Comparison of ENCODE assay signal across 4 worm cellular contexts in the genomic region with DNA sequence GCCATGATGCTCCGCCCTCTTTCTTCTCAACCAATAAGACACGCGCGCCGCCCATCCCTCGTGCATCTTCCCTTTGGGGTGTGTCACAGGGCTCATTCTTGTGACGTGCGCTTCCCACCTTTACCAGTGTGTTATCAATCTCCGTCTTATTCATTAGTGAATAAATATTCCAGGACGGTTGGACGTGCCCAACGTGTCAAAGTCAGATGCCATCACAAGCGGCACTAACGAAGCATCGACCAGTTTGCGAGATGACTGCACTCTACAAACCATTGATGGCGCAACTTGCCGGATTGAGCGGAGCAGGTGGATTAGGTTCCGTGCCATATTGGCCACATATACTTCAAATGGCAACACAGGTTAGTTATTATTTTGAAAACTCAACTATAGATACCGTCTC.
A peak's percentile ranks its signal among the peaks of the same experiment; 100 is the strongest.
TF ChIP-seq lines count a peak whose summit lies in the region.

No protein-coding gene starts in this region.

TF ChIP-seq in whole organism, L3 larva, 47 proteins besides CTCF, POLR2A, EP300 and RAD21:
- peak; percentile 38 for TF ChIP-seq nfya-1 (tag; optimal IDR thresholded peaks at IDR 0.05; lab: Kevin White, UChicago; ENCODE audit: insufficient read depth)
- no peak for TF ChIP-seq snpc-4 (tag; optimal IDR thresholded peaks at IDR 0.05; lab: Kevin White, UChicago)

TF ChIP-seq in whole organism, L4 larva, 104 proteins besides CTCF, POLR2A, EP300 and RAD21:
- TF ChIP-seq fos-1 (tag; optimal IDR thresholded peaks at IDR 0.05; lab: Kevin White, UChicago) = no peak
- TF ChIP-seq nhr-237 (tag; optimal IDR thresholded peaks at IDR 0.05; lab: Kevin White, UChicago) = no peak
- TF ChIP-seq hlh-30 (tag; optimal IDR thresholded peaks at IDR 0.05; lab: Kevin White, UChicago; ENCODE audit: insufficient read depth) = peak; percentile 7
- no peak for TF ChIP-seq zfp-2 (tag; optimal IDR thresholded peaks at IDR 0.05; lab: Kevin White, UChicago)
- TF ChIP-seq mdl-1 (tag; optimal IDR thresholded peaks at IDR 0.05; lab: Kevin White, UChicago) = no peak
- TF ChIP-seq aha-1 (tag; lab: Kevin White, UChicago) = peak; percentile 78
- peak in 1 of 2 experiments; percentile 84 for TF ChIP-seq unc-62 (GFP tag; optimal IDR thresholded peaks at IDR 0.05 in 1 of 2; lab: Kevin White, UChicago)
- no peak for TF ChIP-seq unc-62 (tag; optimal IDR thresholded peaks at IDR 0.05; lab: Kevin White, UChicago)
- TF ChIP-seq tag-97 (GFP tag; IDR thresholded peaks at IDR 0.05; lab: Robert Waterston, UW) = no peak
- no peak for TF ChIP-seq gei-8 (GFP tag; optimal IDR thresholded peaks at IDR 0.05; lab: Kevin White, UChicago)
- peak; percentile 56; the same call in 1 of the 2 replicates for TF ChIP-seq egl-43 (GFP tag; IDR thresholded peaks at IDR 0.05; lab: Robert Waterston, UW)
- no peak for TF ChIP-seq saeg-2 (GFP tag; IDR thresholded peaks at IDR 0.05; lab: Robert Waterston, UW)
- TF ChIP-seq D1046.2 (GFP tag; IDR thresholded peaks at IDR 0.05; lab: Robert Waterston, UW) = no peak
- TF ChIP-seq R02D3.7 (tag; optimal IDR thresholded peaks at IDR 0.05; lab: Kevin White, UChicago) = no peak

TF ChIP-seq in whole organism, late embryonic, 69 proteins besides CTCF, POLR2A, EP300 and RAD21:
- TF ChIP-seq gmeb-2 (tag; optimal IDR thresholded peaks at IDR 0.05; lab: Kevin White, UChicago) = no peak
- TF ChIP-seq tbx-2 (tag; optimal IDR thresholded peaks at IDR 0.05; lab: Kevin White, UChicago) = peak; percentile 12
- peak; percentile 23 for TF ChIP-seq nfya-1 (tag; optimal IDR thresholded peaks at IDR 0.05; lab: Kevin White, UChicago)
- no peak for TF ChIP-seq syd-9 (tag; optimal IDR thresholded peaks at IDR 0.05; lab: Kevin White, UChicago)
- TF ChIP-seq ref-2 (tag; optimal IDR thresholded peaks at IDR 0.05; lab: Kevin White, UChicago) = peak; percentile 10
- peak; percentile 36 for TF ChIP-seq hlh-30 (tag; optimal IDR thresholded peaks at IDR 0.05; lab: Kevin White, UChicago; ENCODE audit: insufficient read depth)

TF ChIP-seq in whole organism, young adult, 124 proteins besides CTCF, POLR2A, EP300 and RAD21:
- TF ChIP-seq zfh-2 (GFP tag; conservative IDR thresholded peaks at IDR 0.05; lab: Robert Waterston, UW) = 0 out of 2 replicates have a peak, but pooled peaks have one; percentile 20
- no peak for TF ChIP-seq rec-8 (tag; optimal IDR thresholded peaks at IDR 0.05; lab: Kevin White, UChicago)
